Worm (Caenorhabditis elegans) whole organism, midembryonic: ENCODE results near the gene C34E11.4.

Experiments used
- T22C8.4 ChIP-seq: fragments of 200-800 bp; sonication (Bioruptor generic); IDR thresholded peaks from 2 replicates; pipeline ENCODE4 v1.3.6; 2022; ENCODE audit warnings: missing genetic modification characterization, missing compliant biosample characterization
- cog-1 ChIP-seq: sonication (generic microtip); optimal IDR thresholded peaks from 2 replicates; lab custom pipeline; 2016; ENCODE audit warnings: missing genetic modification characterization, missing compliant biosample characterization
- flt-1 ChIP-seq: fragments of 200-800 bp; sonication (Bioruptor generic); IDR thresholded peaks from 2 replicates; pipeline ENCODE4 v1.3.6; 2022; ENCODE audit warnings: missing genetic modification characterization, missing compliant biosample characterization
- klf-2 ChIP-seq: fragments of 200-800 bp; sonication (Bioruptor generic); conservative IDR thresholded peaks from 2 replicates; pipeline ENCODE4 v1.3.6; 2022; ENCODE audit warnings: missing genetic modification reagents, missing genetic modification characterization, missing compliant biosample characterization
- med-1 ChIP-seq: sonication (generic microtip); optimal IDR thresholded peaks from 2 replicates; lab custom pipeline; 2017; ENCODE audit warnings: missing genetic modification characterization, mild to moderate bottlenecking, missing compliant biosample characterization, antibody characterized with exemption, missing genetic modification reagents; ENCODE audit not compliant: insufficient read depth
- ref-1 ChIP-seq: fragments of 200-800 bp; sonication (Bioruptor generic); conservative IDR thresholded peaks from 2 replicates; pipeline ENCODE4 v1.3.6; 2022; ENCODE audit warnings: missing genetic modification reagents, missing genetic modification characterization, missing compliant biosample characterization
- tab-1 ChIP-seq: fragments of 200-800 bp; sonication (Bioruptor generic); IDR thresholded peaks from 2 replicates; pipeline ENCODE4 v1.3.6; 2022; ENCODE audit warnings: missing genetic modification characterization, missing compliant biosample characterization
- ztf-23 ChIP-seq: fragments of 200-800 bp; sonication (Bioruptor generic); IDR thresholded peaks from 2 replicates; pipeline ENCODE4 v1.3.6; 2022; ENCODE audit warnings: missing genetic modification reagents, missing genetic modification characterization, missing compliant biosample characterization
- ztf-29 ChIP-seq: fragments of 200-800 bp; sonication (Bioruptor generic); IDR thresholded peaks from 2 replicates; pipeline ENCODE4 v1.3.6; 2022; ENCODE audit warnings: missing genetic modification reagents, missing genetic modification characterization, missing compliant biosample characterization

Gene C34E11.4

DNA sequence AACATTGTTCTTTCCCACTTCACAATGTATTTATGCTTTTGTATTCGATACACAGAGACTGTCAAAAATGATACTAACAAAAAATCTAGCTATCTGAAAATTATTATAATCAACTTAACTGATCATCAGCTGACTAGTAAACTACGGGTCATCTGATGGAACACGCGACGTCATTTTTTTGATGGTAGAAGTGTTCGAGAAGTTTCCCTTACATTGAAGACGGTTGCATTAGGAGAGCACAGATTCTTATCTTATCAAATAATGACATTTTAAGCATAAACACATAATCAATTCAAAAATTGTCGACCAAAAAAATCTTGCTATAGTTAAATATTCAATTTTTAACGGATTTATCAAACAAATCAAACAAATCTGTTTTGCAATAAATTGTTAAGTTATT is 11.3 kb upstream of the C34E11.4 start:
- TF ChIP-seq flt-1 (GFP tag; lab: Robert Waterston, UW), result no peak
- no peak for TF ChIP-seq med-1
- TF ChIP-seq ref-1, result no peak
- TF ChIP-seq T22C8.4 (GFP tag; lab: Robert Waterston, UW), result no peak
- TF ChIP-seq ztf-29, result no peak
- TF ChIP-seq cog-1 (tag; lab: Kevin White, UChicago), result no peak
- TF ChIP-seq ztf-23 (GFP tag; lab: Robert Waterston, UW), result no peak
- no peak for TF ChIP-seq klf-2 (GFP tag; lab: Robert Waterston, UW)
- no peak for TF ChIP-seq tab-1

DNA sequence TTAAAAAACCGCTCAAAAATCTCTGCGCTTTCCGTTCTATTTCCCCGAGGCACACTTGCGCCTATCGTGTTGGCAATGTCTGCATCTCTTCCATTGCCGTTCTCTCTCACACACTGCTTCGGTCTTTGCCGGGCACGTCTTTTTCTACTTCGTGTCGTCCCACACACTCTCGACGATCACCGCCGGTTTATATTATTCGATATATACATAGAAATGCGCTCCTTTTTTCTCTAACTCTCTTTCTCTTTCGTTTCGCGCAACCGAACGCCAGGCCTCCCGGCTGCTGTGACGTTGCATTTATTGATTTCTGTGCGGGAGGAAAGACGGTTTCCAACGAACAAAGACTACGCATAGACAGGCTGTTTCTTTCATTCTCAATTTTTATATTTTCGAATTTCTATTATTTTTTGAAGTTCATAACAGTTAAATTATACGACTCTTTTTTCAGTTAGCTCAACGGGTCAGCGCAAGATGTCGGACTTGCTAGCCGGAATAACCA is 5.9 kb upstream of the C34E11.4 start, which contains the start of gene rsd-3:
TSS of gene rsd-3 (plus strand) at position 449 of the 499 bp plus-strand sequence.
- TF ChIP-seq klf-2 (GFP tag; lab: Robert Waterston, UW) (no peak), tab-1 (no peak), ref-1 (no peak), cog-1 (tag; lab: Kevin White, UChicago) (peak; percentile 42), ztf-23 (GFP tag; lab: Robert Waterston, UW) (no peak), T22C8.4 (GFP tag; lab: Robert Waterston, UW) (peak; percentile 77; the same call in 1 of the 2 replicates), flt-1 (GFP tag; lab: Robert Waterston, UW) (peak; percentile 66; the same call in 1 of the 2 replicates), med-1 (no peak), ztf-29 (no peak)

DNA sequence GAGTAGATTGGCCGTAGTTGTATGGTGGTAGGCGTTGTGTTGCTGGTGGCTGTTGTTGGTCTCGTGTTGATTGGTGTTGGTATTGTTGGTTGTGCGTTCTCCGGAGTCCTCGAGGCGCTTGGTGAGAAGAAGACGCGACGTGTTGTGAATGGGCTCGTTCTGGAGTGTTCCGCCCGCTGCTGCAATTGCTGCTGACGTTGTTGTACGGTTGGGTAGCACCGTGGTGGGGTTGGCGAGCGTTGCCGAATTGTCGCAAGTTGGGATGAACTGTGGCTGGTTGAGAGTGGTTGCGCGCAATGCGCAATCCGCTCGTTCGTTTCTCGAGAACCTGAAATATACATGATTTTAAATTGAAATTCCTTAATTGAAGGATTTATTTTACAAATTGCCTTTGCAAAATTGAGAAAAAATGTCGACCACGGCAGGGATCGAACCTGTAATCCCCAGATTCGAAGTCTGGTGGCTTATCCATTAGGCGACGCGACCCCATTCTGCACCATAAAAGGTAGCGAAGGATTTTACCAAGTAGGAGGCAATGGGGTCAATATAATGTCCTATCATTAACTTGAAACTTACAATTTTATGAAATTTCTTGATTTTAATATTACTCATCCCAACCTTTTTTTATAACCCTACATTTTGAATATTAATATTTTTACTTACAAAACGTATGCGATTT is 2.3 kb downstream of the C34E11.4 start:
- no peak for TF ChIP-seq ztf-23 (GFP tag; lab: Robert Waterston, UW)
- no peak for TF ChIP-seq tab-1
- no peak for TF ChIP-seq klf-2 (GFP tag; lab: Robert Waterston, UW)
- TF ChIP-seq ztf-29, result no peak
- no peak for TF ChIP-seq med-1
- no peak for TF ChIP-seq flt-1 (GFP tag; lab: Robert Waterston, UW)
- no peak for TF ChIP-seq T22C8.4 (GFP tag; lab: Robert Waterston, UW)
- TF ChIP-seq ref-1, result no peak
- TF ChIP-seq cog-1 (tag; lab: Kevin White, UChicago), result no peak

ce11 chrX:11814667-11815066 is 10.7 kb downstream of the C34E11.4 start, which contains the start of gene C34E11.2:
C34E11.2 (minus strand) TSS chrX:11814750.
- no peak for TF ChIP-seq ref-1
- no peak for TF ChIP-seq tab-1
- no peak for TF ChIP-seq T22C8.4 (GFP tag; lab: Robert Waterston, UW)

DNA sequence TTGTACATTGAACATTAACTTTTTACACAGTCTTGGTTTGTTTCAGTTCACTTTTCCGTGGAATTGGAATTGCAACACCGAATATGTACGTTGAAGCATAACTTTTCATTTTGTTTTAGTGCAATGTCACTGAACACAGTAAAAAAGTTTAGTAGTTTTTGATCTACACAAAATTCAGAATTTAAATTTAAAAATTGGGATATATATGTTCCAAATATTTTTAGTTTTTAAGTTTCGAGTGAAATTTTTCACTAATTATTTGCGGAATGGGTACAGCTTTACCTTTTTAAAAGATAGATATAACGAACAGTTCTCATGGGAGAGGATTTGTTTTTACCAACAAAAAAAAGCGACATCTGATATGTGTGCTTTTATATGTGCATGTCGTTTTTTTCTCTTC is 12.8 kb downstream of the C34E11.4 start:
- TF ChIP-seq T22C8.4 (GFP tag; lab: Robert Waterston, UW) (no peak), cog-1 (tag; lab: Kevin White, UChicago) (no peak)

ce11 chrX:11818711-11819110 is 14.7 kb downstream of the C34E11.4 start:
- TF ChIP-seq ztf-23 (GFP tag; lab: Robert Waterston, UW) (no peak), flt-1 (GFP tag; lab: Robert Waterston, UW) (no peak), T22C8.4 (GFP tag; lab: Robert Waterston, UW) (no peak), med-1 (no peak), ref-1 (no peak), klf-2 (GFP tag; lab: Robert Waterston, UW) (no peak), ztf-29 (no peak)

DNA sequence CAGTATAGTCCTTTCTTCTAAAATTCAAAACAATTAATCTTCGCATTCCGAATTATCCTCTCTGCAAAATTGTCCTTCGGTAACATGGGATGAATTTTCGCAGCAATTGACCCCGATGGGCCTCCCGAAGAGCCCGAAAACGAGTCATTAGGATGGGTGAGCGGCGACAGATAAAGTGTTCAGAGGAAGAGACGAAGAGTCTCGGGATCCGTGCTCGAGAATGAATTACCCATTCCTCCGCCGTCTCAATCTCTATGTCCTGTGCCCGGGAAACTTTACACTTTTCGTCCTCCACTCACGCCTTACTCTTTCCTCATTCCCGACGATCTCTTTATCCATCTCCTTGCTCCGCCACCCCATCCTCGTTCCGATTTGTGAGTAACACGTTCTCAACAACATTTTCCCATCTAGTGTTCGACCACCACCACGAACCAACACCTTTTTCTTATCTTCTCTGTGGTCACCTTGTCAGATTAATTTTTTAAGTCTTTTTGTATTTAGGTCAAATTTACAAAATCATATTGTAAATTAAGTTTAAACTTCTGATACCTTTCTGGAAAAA is 17.2 kb downstream of the C34E11.4 start:
- TF ChIP-seq klf-2 (GFP tag; lab: Robert Waterston, UW) (no peak), cog-1 (tag; lab: Kevin White, UChicago) (no peak), med-1 (no peak), T22C8.4 (GFP tag; lab: Robert Waterston, UW) (no peak), ref-1 (no peak), flt-1 (GFP tag; lab: Robert Waterston, UW) (no peak), tab-1 (no peak), ztf-23 (GFP tag; lab: Robert Waterston, UW) (no peak), ztf-29 (no peak)

DNA sequence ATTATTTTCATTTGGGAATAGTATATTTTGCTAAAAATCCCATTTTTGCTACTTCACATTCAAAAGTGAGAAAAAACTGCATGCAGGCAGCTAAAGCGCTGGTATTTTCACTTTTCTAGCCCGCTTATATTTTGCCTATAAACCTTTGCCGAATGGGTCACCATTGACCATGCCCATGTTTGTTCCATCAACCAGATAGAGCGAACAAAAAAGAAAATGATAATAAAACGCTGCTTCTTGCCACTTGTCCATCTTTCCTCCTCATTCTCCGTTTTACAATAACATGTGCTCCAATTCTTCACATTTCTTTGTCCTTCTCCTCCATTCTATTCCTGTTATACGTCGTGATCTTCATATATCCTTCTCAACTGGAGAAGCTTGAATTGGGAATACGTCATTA is 19.7 kb downstream of the C34E11.4 start, which contains the start of gene tag-241:
TSS of gene tag-241 (plus strand) at position 301 of the 400 bp plus-strand sequence.
- TF ChIP-seq klf-2 (GFP tag; lab: Robert Waterston, UW), result no peak
- no peak for TF ChIP-seq tab-1
- TF ChIP-seq ref-1, result no peak
- TF ChIP-seq ztf-23 (GFP tag; lab: Robert Waterston, UW), result no peak
- TF ChIP-seq med-1, result no peak
- no peak for TF ChIP-seq cog-1 (tag; lab: Kevin White, UChicago)
- no peak for TF ChIP-seq ztf-29
- no peak for TF ChIP-seq flt-1 (GFP tag; lab: Robert Waterston, UW)
- no peak for TF ChIP-seq T22C8.4 (GFP tag; lab: Robert Waterston, UW)

DNA sequence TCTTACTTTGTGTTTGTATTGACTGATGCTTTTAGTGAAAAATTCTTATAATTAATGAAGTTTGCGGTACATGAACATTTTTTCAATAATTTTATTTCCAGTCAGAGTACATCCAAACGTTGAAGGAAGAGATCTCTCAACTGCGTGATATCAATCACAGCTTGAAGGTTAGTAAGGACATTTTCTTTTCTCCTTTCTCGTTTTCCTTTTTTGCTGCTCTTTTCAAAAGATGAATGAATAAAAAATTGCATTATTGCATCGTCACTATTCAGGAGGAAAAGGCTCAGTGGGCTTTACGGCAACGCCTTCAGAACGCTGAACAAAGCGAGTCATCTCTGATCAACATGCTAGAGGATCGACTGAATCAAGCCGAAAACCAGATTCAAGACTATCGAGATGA is 22.9 kb downstream of the C34E11.4 start:
- TF ChIP-seq tab-1 (no peak), T22C8.4 (GFP tag; lab: Robert Waterston, UW) (no peak), flt-1 (GFP tag; lab: Robert Waterston, UW) (no peak), ref-1 (no peak)

- TF ChIP-seq cog-1 (tag; lab: Kevin White, UChicago) (no peak), ztf-29 (no peak), med-1 (no peak), klf-2 (GFP tag; lab: Robert Waterston, UW) (no peak), T22C8.4 (GFP tag; lab: Robert Waterston, UW) (no peak), tab-1 (no peak), ref-1 (no peak), ztf-23 (GFP tag; lab: Robert Waterston, UW) (no peak), flt-1 (GFP tag; lab: Robert Waterston, UW) (no peak)
Observed at ce11 chrX:11827528-11827927, 23.5 kb downstream of the C34E11.4 start.
